Worm (Caenorhabditis elegans) whole organism, L2 larva: Measurements from ENCODE around the gene tap-1.
A peak's percentile ranks its signal among the peaks of the same experiment; 100 is the strongest.

ENCODE experiments used
- C34F6.9 ChIP-seq: fragments of 150-350 bp; optimal IDR thresholded peaks from 2 replicates; lab custom pipeline; 2014; ENCODE audit warnings: missing biosample characterization, missing genetic modification characterization
- F13H6.1 ChIP-seq: sonication (generic microtip); optimal IDR thresholded peaks from 2 replicates; lab custom pipeline; 2016; ENCODE audit warnings: missing genetic modification characterization, missing compliant biosample characterization
- R02D3.7 ChIP-seq: fragments of 150-350 bp; optimal IDR thresholded peaks from 2 replicates; lab custom pipeline; 2014; ENCODE audit warnings: missing biosample characterization, missing genetic modification characterization
- Y55F3AM.14 ChIP-seq: fragments of 200-800 bp; sonication (Bioruptor generic); optimal IDR thresholded peaks from 2 replicates; lab custom pipeline; 2018; ENCODE audit warnings: mild to moderate bottlenecking, missing genetic modification characterization, missing compliant biosample characterization
- ZK546.5 ChIP-seq: sonication (generic microtip); optimal IDR thresholded peaks from 2 replicates; lab custom pipeline; 2017; ENCODE audit warnings: missing biosample characterization, missing genetic modification characterization
- alr-1 ChIP-seq: fragments of 150-350 bp; optimal IDR thresholded peaks from 2 replicates; lab custom pipeline; 2014; ENCODE audit warnings: missing biosample characterization, missing genetic modification characterization
- aly-2 ChIP-seq: fragments of 150-350 bp; optimal IDR thresholded peaks from 2 replicates; lab custom pipeline; 2014; ENCODE audit warnings: missing biosample characterization, missing genetic modification characterization
- ama-1 ChIP-seq: fragments of 150-350 bp; optimal IDR thresholded peaks from 2 replicates; lab custom pipeline; 2018; ENCODE audit warnings: inconsistent platforms
- ceh-16 ChIP-seq: fragments of 150-350 bp; optimal IDR thresholded peaks from 2 replicates; lab custom pipeline; 2014; ENCODE audit warnings: missing biosample characterization, missing genetic modification characterization
- ceh-82 ChIP-seq: fragments of 150-350 bp; optimal IDR thresholded peaks from 2 replicates; lab custom pipeline; 2014; ENCODE audit warnings: missing biosample characterization, missing genetic modification characterization
- dmd-4 ChIP-seq: sonication (generic microtip); optimal IDR thresholded peaks from 2 replicates; lab custom pipeline; 2017; ENCODE audit warnings: missing biosample characterization, missing genetic modification characterization
- egl-27 ChIP-seq: sonication (generic microtip); optimal IDR thresholded peaks from 3 replicates; lab custom pipeline; 2017; ENCODE audit warnings: missing biosample characterization, missing genetic modification reagents, missing genetic modification characterization
- elt-1 ChIP-seq: fragments of 150-350 bp; optimal IDR thresholded peaks from 2 replicates; lab custom pipeline; 2014; ENCODE audit warnings: missing biosample characterization, missing genetic modification characterization
- lin-13 ChIP-seq: fragments of 150-350 bp; optimal IDR thresholded peaks from 2 replicates; lab custom pipeline; 2014; ENCODE audit warnings: missing biosample characterization, missing genetic modification reagents, missing genetic modification characterization
- lin-39 ChIP-seq: fragments of 150-350 bp; optimal IDR thresholded peaks from 2 replicates; lab custom pipeline; 2014; ENCODE audit warnings: missing biosample characterization, missing genetic modification reagents, missing genetic modification characterization
- lsy-2 ChIP-seq, 2 experiments: fragments of 150-350 bp in 1 of 2; sonication (generic microtip) in 1 of 2; optimal IDR thresholded peaks; 2 replicates each; lab custom pipeline; 2014 to 2017; ENCODE audit warnings: missing biosample characterization in 2 of 2, missing genetic modification characterization in 2 of 2
- mab-5 ChIP-seq: fragments of 150-350 bp; optimal IDR thresholded peaks from 2 replicates; lab custom pipeline; 2014; ENCODE audit warnings: missing biosample characterization, missing genetic modification characterization
- mbf-1 ChIP-seq: sonication (generic microtip); optimal IDR thresholded peaks from 2 replicates; lab custom pipeline; 2017; ENCODE audit warnings: missing biosample characterization, missing genetic modification characterization
- nhr-10 ChIP-seq: sonication (generic microtip); optimal IDR thresholded peaks from 2 replicates; lab custom pipeline; 2017; ENCODE audit warnings: missing biosample characterization, missing genetic modification characterization
- nhr-129 ChIP-seq: fragments of 150-350 bp; optimal IDR thresholded peaks from 2 replicates; lab custom pipeline; 2014; ENCODE audit warnings: missing biosample characterization, missing genetic modification characterization
- nhr-21 ChIP-seq: fragments of 150-350 bp; optimal IDR thresholded peaks from 2 replicates; lab custom pipeline; 2014; ENCODE audit warnings: missing biosample characterization, missing genetic modification characterization
- nhr-23 ChIP-seq: fragments of 150-350 bp; optimal IDR thresholded peaks from 2 replicates; lab custom pipeline; 2014; ENCODE audit warnings: missing biosample characterization, missing genetic modification reagents, missing genetic modification characterization
- nhr-25 ChIP-seq: fragments of 150-350 bp; sonication (generic microtip); optimal IDR thresholded peaks from 3 replicates; lab custom pipeline; 2014; ENCODE audit warnings: missing biosample characterization, missing genetic modification characterization
- nhr-77 ChIP-seq: fragments of 150-350 bp; optimal IDR thresholded peaks from 2 replicates; lab custom pipeline; 2014; ENCODE audit warnings: missing biosample characterization, missing genetic modification characterization
- peb-1 ChIP-seq: fragments of 150-350 bp; optimal IDR thresholded peaks from 2 replicates; lab custom pipeline; 2014; ENCODE audit warnings: missing biosample characterization, missing genetic modification characterization
- sem-4 ChIP-seq: fragments of 150-350 bp; optimal IDR thresholded peaks from 2 replicates; lab custom pipeline; 2014; ENCODE audit warnings: missing biosample characterization, missing genetic modification reagents, missing genetic modification characterization
- sma-3 ChIP-seq: sonication (generic microtip); optimal IDR thresholded peaks from 2 replicates; lab custom pipeline; 2016; ENCODE audit warnings: missing genetic modification reagents, missing genetic modification characterization, missing compliant biosample characterization
- sma-9 ChIP-seq, 2 experiments: fragments of 150-350 bp in 1 of 2; sonication (generic microtip) in 1 of 2; optimal IDR thresholded peaks; 2 replicates each; lab custom pipeline; 2014 to 2016; ENCODE audit warnings: missing genetic modification characterization in 2 of 2, mild to moderate bottlenecking in 1 of 2, missing biosample characterization in 1 of 2, missing compliant biosample characterization in 1 of 2, missing genetic modification reagents in 1 of 2, moderate library complexity in 1 of 2
- unc-39 ChIP-seq: fragments of 150-350 bp; optimal IDR thresholded peaks from 2 replicates; lab custom pipeline; 2014; ENCODE audit warnings: missing biosample characterization, missing genetic modification characterization
- unc-55 ChIP-seq: fragments of 150-350 bp; sonication (generic microtip); optimal IDR thresholded peaks from 3 replicates; lab custom pipeline; 2014; ENCODE audit warnings: missing biosample characterization, missing genetic modification reagents, missing genetic modification characterization
- unc-62 ChIP-seq: fragments of 150-350 bp; optimal IDR thresholded peaks from 2 replicates; lab custom pipeline; 2014; ENCODE audit warnings: missing biosample characterization, missing genetic modification reagents, missing genetic modification characterization
- ztf-4 ChIP-seq: fragments of 150-350 bp; optimal IDR thresholded peaks from 2 replicates; lab custom pipeline; 2014; ENCODE audit warnings: missing biosample characterization, missing genetic modification characterization

tap-1 gene

DNA sequence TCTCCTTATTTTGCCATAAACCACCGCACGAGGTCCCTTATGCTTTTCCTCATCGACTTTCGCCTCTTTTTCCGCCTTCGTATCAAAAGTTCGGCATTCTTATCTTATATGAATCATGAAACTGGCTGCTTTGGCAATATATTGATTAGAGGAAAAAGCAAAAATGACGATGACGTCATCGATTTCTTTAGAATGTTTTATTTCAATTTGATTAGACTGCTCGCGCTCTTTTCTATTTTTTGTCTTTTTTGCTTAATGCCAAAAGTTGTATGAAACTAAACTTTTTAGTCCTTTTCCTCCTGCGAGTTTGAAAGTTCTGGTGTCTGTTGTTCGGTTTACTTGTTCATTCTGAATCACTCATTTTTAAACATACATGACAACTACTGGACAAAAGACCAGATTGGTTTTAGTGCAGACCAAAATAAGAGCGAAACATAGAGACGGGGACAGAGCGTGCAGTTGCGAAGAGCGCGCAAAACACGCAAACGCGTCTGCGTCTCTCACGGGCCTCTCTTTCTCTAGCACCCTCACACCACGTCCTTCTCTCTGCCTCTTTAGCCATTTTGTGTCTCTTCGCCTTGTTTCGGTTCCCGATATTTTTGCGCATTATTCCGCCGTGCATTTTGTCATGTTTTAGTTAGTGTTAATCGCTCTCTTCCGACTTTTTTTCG lies 20.8 kb downstream of the tap-1 start (continued):
- no peak for TF ChIP-seq unc-62 (GFP tag; lab: Kevin White, UChicago)
- no peak for TF ChIP-seq ZK546.5

DNA sequence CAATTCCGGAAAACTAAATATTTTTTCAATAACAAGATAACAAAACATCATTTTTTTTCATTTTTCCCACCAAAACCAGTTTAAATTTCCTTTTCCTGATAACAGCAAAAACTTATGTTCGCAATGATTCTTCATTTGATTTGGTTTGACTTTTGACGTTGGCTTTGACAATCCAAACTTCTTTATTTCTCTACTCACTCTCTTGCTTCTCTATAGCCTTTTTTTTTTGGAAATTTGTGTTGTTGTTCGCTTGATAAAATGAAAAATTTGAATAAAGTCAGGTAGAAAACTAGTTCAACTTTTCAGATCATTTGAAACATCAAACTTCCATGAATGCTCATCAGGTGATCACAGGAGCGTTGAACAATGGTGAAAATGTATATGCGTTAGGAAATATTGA lies 21.6 kb downstream of the tap-1 start, which contains the start of gene rbc-1:
Gene rbc-1 (plus strand): TSS at position 301 of the 400 bp plus-strand sequence.
- TF ChIP-seq lin-39 (tag; lab: Kevin White, UChicago) (no peak), ceh-82 (no peak), elt-1 (tag; lab: Kevin White, UChicago) (no peak), aly-2 (tag; lab: Kevin White, UChicago) (no peak), nhr-129 (tag; lab: Kevin White, UChicago) (no peak), unc-39 (tag; lab: Kevin White, UChicago) (no peak), egl-27 (tag; lab: Kevin White, UChicago) (no peak), F13H6.1 (tag; lab: Kevin White, UChicago) (no peak), ZK546.5 (no peak), ceh-16 (tag; lab: Kevin White, UChicago) (no peak), nhr-10 (tag; lab: Kevin White, UChicago) (no peak), mbf-1 (tag; lab: Kevin White, UChicago) (no peak), nhr-77 (tag; lab: Kevin White, UChicago) (no peak), nhr-21 (no peak), sma-9 (GFP tag; optimal IDR thresholded peaks at IDR 0.05; lab: Kevin White, UChicago) (no peak), sma-9 (tag; optimal IDR thresholded peaks at IDR 0.05; lab: Kevin White, UChicago) (no peak), sem-4 (no peak)

DNA sequence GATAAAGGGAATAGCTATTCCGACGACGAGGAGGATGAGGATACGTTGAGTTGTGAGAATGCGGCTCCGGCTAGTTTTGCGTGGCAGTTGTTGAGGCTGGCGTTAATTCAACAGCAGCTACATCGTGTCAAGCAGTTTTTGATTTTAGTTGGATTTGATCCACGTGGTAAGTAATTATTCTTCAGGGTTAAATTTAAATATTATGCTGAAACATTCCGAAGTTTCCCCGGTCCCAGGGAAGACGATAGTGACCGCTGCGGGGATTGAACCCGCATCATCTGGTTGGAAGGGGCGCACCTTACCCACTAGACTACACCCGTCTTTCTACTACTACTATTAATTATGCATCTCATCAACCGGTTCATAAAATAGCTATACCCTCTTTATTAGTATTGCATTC lies 31.8 kb downstream of the tap-1 start:
- TF ChIP-seq peb-1 (tag; lab: Kevin White, UChicago): no peak
- no peak for TF ChIP-seq nhr-25 (tag; lab: Kevin White, UChicago)
- TF ChIP-seq unc-62 (GFP tag; lab: Kevin White, UChicago): no peak
- no peak for TF ChIP-seq lin-13
- TF ChIP-seq unc-55: no peak
- no peak for TF ChIP-seq ama-1 (lab: Kevin White, UChicago)
- TF ChIP-seq egl-27 (tag; lab: Kevin White, UChicago): no peak
- TF ChIP-seq ztf-4 (tag; lab: Kevin White, UChicago): no peak
- no peak for TF ChIP-seq C34F6.9 (tag; lab: Kevin White, UChicago)
- no peak for TF ChIP-seq mab-5
- TF ChIP-seq sma-3 (GFP tag; lab: Kevin White, UChicago): no peak
- no peak for TF ChIP-seq unc-39 (tag; lab: Kevin White, UChicago)
- TF ChIP-seq nhr-10 (tag; lab: Kevin White, UChicago): no peak
- no peak for TF ChIP-seq nhr-21
- TF ChIP-seq sem-4: no peak

DNA sequence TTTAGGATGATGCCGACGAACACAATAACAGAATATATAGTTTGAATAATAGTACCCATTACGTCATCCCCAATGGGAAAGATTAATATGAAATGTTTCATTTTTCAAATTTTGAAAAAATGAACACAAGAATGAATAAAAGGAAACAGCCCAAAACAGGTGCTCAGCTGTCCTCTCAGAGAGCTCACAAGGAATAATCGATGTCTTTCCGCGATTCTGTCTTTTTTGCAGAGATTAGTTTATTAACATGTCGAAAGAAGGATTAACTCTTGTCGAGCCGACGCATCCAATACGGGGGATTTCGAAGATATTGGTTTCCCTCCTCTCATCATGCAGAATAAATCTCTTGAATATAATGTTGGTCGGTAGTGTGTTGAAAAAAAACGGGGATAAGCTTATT lies 39.4 kb downstream of the tap-1 start, which contains the start of gene F54E4.2:
Gene F54E4.2 (minus strand): TSS at position 101 of the 400 bp plus-strand sequence.
- TF ChIP-seq nhr-10 (tag; lab: Kevin White, UChicago) (no peak), alr-1 (tag; lab: Kevin White, UChicago) (no peak)

DNA sequence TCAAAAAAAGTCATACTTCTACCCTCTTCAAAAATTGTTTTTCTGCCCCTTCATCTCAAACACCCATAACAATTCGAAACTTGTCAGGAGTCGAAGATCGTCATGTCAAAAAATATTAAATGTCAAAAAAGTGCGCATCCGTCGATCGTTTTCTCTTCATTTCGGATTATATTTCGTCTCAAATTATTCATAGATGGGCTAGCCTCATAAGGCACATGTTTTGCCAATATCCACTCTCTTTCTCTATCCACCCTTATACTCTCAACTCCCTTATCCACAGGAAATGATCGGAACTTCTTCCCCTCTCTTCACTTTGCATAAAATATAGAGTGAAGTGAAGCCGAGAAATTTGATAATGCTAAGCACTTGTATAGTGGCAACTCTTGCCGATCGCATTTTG lies 44.3 kb downstream of the tap-1 start:
- peak; percentile 8 for TF ChIP-seq sma-9 (GFP tag; optimal IDR thresholded peaks at IDR 0.05; lab: Kevin White, UChicago)
- no peak for TF ChIP-seq sma-9 (tag; optimal IDR thresholded peaks at IDR 0.05; lab: Kevin White, UChicago)
- no peak for TF ChIP-seq lsy-2 (tag; optimal IDR thresholded peaks at IDR 0.05; lab: Kevin White, UChicago)
- TF ChIP-seq, all 48 proteins: peak for 1

DNA sequence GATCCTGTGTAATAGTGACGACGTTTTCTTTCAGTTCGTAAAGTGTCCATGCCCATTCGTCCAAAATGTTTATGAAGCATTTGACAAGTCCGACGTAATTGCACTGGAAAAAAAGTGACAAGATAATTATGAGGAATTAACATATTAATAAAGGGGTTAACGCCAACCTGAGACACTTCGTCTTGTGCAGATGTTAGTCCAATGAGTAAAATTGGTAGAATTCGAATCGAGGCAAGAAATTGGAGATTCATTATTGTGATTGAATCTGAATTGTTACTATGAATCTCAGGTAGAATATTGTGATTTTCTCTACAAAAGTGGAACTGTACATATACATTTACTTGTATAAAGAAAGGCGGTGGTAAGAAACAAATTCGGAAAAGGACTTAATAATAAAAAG lies 46.7 kb downstream of the tap-1 start, which contains the start of gene F54E4.3:
Gene F54E4.3 (minus strand): TSS at position 265 of the 400 bp plus-strand sequence.
- no peak for TF ChIP-seq alr-1 (tag; lab: Kevin White, UChicago)
- TF ChIP-seq Y55F3AM.14 (GFP tag; lab: Kevin White, UChicago): no peak
- TF ChIP-seq nhr-23 (tag; lab: Kevin White, UChicago): no peak
- no peak for TF ChIP-seq elt-1 (tag; lab: Kevin White, UChicago)
- no peak for TF ChIP-seq F13H6.1 (tag; lab: Kevin White, UChicago)
- no peak for TF ChIP-seq lsy-2 (tag; optimal IDR thresholded peaks at IDR 0.05; lab: Kevin White, UChicago)
- no peak for TF ChIP-seq dmd-4 (tag; lab: Kevin White, UChicago)
- no peak for TF ChIP-seq sma-9 (GFP tag; optimal IDR thresholded peaks at IDR 0.05; lab: Kevin White, UChicago)
- TF ChIP-seq sma-9 (tag; optimal IDR thresholded peaks at IDR 0.05; lab: Kevin White, UChicago): no peak
- TF ChIP-seq R02D3.7 (tag; lab: Kevin White, UChicago): no peak
